Fruit fly (Drosophila melanogaster) whole organism, prepupa: ENCODE measurements around the gene Alg13.

Experiments
- CG10631 ChIP-seq: fragments of 200-800 bp; sonication (Bioruptor generic); optimal IDR thresholded peaks from 2 replicates; lab custom pipeline; 2016; ENCODE audit warnings: missing biosample characterization, missing genetic modification characterization
- CG10669 ChIP-seq: fragments of 200-800 bp; sonication (Bioruptor generic); optimal IDR thresholded peaks from 3 replicates; lab custom pipeline; 2018; ENCODE audit warnings: missing biosample characterization, mild to moderate bottlenecking, missing genetic modification characterization, moderate library complexity
- CG11294 ChIP-seq: fragments of 200-800 bp; sonication (Bioruptor generic); IDR thresholded peaks from 2 replicates; pipeline ENCODE4 v1.3.6; 2022; ENCODE audit warnings: missing biosample characterization, missing genetic modification characterization
- CG11762 ChIP-seq: fragments of 200-800 bp; sonication (Bioruptor generic); optimal IDR thresholded peaks from 3 replicates; lab custom pipeline; 2016; ENCODE audit warnings: missing biosample characterization, missing genetic modification characterization; ENCODE audit not compliant: insufficient read depth
- CG15336 ChIP-seq: fragments of 200-800 bp; sonication (Bioruptor generic); IDR thresholded peaks from 2 replicates; pipeline ENCODE4 v1.3.6; 2022; ENCODE audit warnings: missing biosample characterization, missing genetic modification characterization
- CG1621 ChIP-seq: fragments of 200-800 bp; sonication (Bioruptor generic); optimal IDR thresholded peaks from 3 replicates; lab custom pipeline; 2018; ENCODE audit warnings: missing biosample characterization, mild to moderate bottlenecking, missing genetic modification characterization
- CG16779 ChIP-seq: fragments of 200-800 bp; sonication (Bioruptor generic); optimal IDR thresholded peaks from 3 replicates; lab custom pipeline; 2017; ENCODE audit warnings: missing biosample characterization, mild to moderate bottlenecking, missing genetic modification characterization
- CG31627 ChIP-seq: fragments of 200-800 bp; sonication (Bioruptor generic); optimal IDR thresholded peaks from 3 replicates; lab custom pipeline; 2016; ENCODE audit warnings: missing biosample characterization, missing genetic modification characterization
- CG32006 ChIP-seq: fragments of 200-800 bp; sonication (Bioruptor generic); optimal IDR thresholded peaks from 3 replicates; lab custom pipeline; 2017; ENCODE audit warnings: missing biosample characterization, mild to moderate bottlenecking, missing genetic modification characterization
- CG4318 ChIP-seq: fragments of 200-800 bp; sonication (Bioruptor generic); optimal IDR thresholded peaks from 3 replicates; lab custom pipeline; 2017; ENCODE audit warnings: missing biosample characterization, mild to moderate bottlenecking, missing genetic modification characterization
- CG6163 ChIP-seq: fragments of 200-800 bp; sonication (Bioruptor generic); IDR thresholded peaks from 3 replicates; pipeline ENCODE4 v1.3.6; 2022; ENCODE audit warnings: missing biosample characterization, missing genetic modification characterization
- CG6276 ChIP-seq: fragments of 200-800 bp; sonication (Bioruptor generic); optimal IDR thresholded peaks from 2 replicates; lab custom pipeline; 2017; ENCODE audit warnings: missing biosample characterization, mild to moderate bottlenecking, missing genetic modification characterization
- CG6792 ChIP-seq: fragments of 200-800 bp; sonication (Bioruptor generic); optimal IDR thresholded peaks from 3 replicates; lab custom pipeline; 2016; ENCODE audit warnings: missing biosample characterization, missing genetic modification characterization
- CG6808 ChIP-seq: fragments of 200-800 bp; sonication (Bioruptor generic); optimal IDR thresholded peaks from 3 replicates; lab custom pipeline; 2017; ENCODE audit warnings: missing biosample characterization, missing genetic modification characterization, mild to moderate bottlenecking, moderate library complexity, missing genetic modification reagents
- CG6854 ChIP-seq: fragments of 200-800 bp; sonication (Bioruptor generic); optimal IDR thresholded peaks from 2 replicates; lab custom pipeline; 2017; ENCODE audit warnings: missing biosample characterization, mild to moderate bottlenecking, missing genetic modification characterization
- CG8119 ChIP-seq: fragments of 200-800 bp; sonication (Bioruptor generic); IDR thresholded peaks from 3 replicates; pipeline ENCODE4 v1.3.6; 2022; ENCODE audit warnings: missing biosample characterization, missing genetic modification characterization
- CG8319 ChIP-seq: fragments of 200-800 bp; sonication (Bioruptor generic); optimal IDR thresholded peaks from 3 replicates; lab custom pipeline; 2016; ENCODE audit warnings: missing biosample characterization, missing genetic modification characterization
- CG8632 ChIP-seq: fragments of 200-800 bp; sonication (Bioruptor generic); optimal IDR thresholded peaks from 3 replicates; lab custom pipeline; 2016; ENCODE audit warnings: missing biosample characterization, missing genetic modification characterization
- CG9139 ChIP-seq: fragments of 200-800 bp; sonication (Bioruptor generic); optimal IDR thresholded peaks from 3 replicates; lab custom pipeline; 2017; ENCODE audit warnings: missing biosample characterization, mild to moderate bottlenecking, missing genetic modification characterization
- Eip78C ChIP-seq: fragments of 200-800 bp; sonication (Bioruptor generic); peaks from one replicate; lab custom pipeline; 2016; ENCODE audit warnings: missing biosample characterization, missing genetic modification characterization
- Eip93F ChIP-seq: fragments of 200-800 bp; sonication (Bioruptor generic); optimal IDR thresholded peaks from 2 replicates; lab custom pipeline; 2016; ENCODE audit warnings: missing biosample characterization, mild to moderate bottlenecking, missing genetic modification characterization
- Ets21C ChIP-seq: fragments of 200-800 bp; sonication (Bioruptor generic); optimal IDR thresholded peaks from 3 replicates; lab custom pipeline; 2016; ENCODE audit warnings: missing biosample characterization, missing genetic modification characterization
- Ets96B ChIP-seq: fragments of 200-800 bp; optimal IDR thresholded peaks from 2 replicates; lab custom pipeline; 2019; ENCODE audit warnings: missing biosample characterization, mild to moderate bottlenecking, missing genetic modification characterization, moderate library complexity
- Hr38 ChIP-seq: sonication (Bioruptor generic); optimal IDR thresholded peaks from 2 replicates; lab custom pipeline; 2016; ENCODE audit warnings: missing biosample characterization, missing genetic modification characterization
- Hr39 ChIP-seq: fragments of 200-800 bp; sonication (Bioruptor generic); optimal IDR thresholded peaks from 2 replicates; lab custom pipeline; 2016; ENCODE audit warnings: missing biosample characterization, missing genetic modification characterization
- Hr4 ChIP-seq: fragments of 200-800 bp; sonication (Bioruptor generic); optimal IDR thresholded peaks from 3 replicates; lab custom pipeline; 2016; ENCODE audit warnings: missing biosample characterization, missing genetic modification characterization
- Lpt ChIP-seq: fragments of 200-800 bp; sonication (Bioruptor generic); optimal IDR thresholded peaks from 3 replicates; lab custom pipeline; 2016; ENCODE audit warnings: missing biosample characterization, missing genetic modification characterization
- Met ChIP-seq: fragments of 200-800 bp; sonication (Bioruptor generic); optimal IDR thresholded peaks from 3 replicates; lab custom pipeline; 2016; ENCODE audit warnings: missing biosample characterization, missing genetic modification characterization
- OdsH ChIP-seq: fragments of 200-800 bp; sonication (Bioruptor generic); optimal IDR thresholded peaks from 3 replicates; lab custom pipeline; 2016; ENCODE audit warnings: missing biosample characterization, missing genetic modification characterization
- Smox ChIP-seq: fragments of 200-800 bp; sonication (Bioruptor generic); optimal IDR thresholded peaks from 3 replicates; lab custom pipeline; 2016; ENCODE audit warnings: missing biosample characterization, missing genetic modification characterization
- Sox14 ChIP-seq: fragments of 200-800 bp; sonication (Bioruptor generic); optimal IDR thresholded peaks from 3 replicates; lab custom pipeline; 2016; ENCODE audit warnings: missing biosample characterization, missing genetic modification characterization
- achi ChIP-seq: fragments of 200-800 bp; sonication (Bioruptor generic); optimal IDR thresholded peaks from 3 replicates; lab custom pipeline; 2016; ENCODE audit warnings: missing biosample characterization, missing genetic modification characterization
- acj6 ChIP-seq: fragments of 200-800 bp; sonication (Bioruptor generic); optimal IDR thresholded peaks from 3 replicates; lab custom pipeline; 2016; ENCODE audit warnings: missing biosample characterization, missing genetic modification characterization
- cyc ChIP-seq: fragments of 200-800 bp; sonication (Bioruptor generic); optimal IDR thresholded peaks from 3 replicates; lab custom pipeline; 2016; ENCODE audit warnings: missing biosample characterization, missing genetic modification characterization
- dac ChIP-seq: fragments of 200-800 bp; sonication (Bioruptor generic); optimal IDR thresholded peaks from 2 replicates; lab custom pipeline; 2017; ENCODE audit warnings: missing biosample characterization, mild to moderate bottlenecking, missing genetic modification characterization
- dsx ChIP-seq: fragments of 200-800 bp; optimal IDR thresholded peaks from 3 replicates; lab custom pipeline; 2019; ENCODE audit warnings: missing biosample characterization, mild to moderate bottlenecking, missing genetic modification characterization, moderate library complexity; ENCODE audit not compliant: poor library complexity, severe bottlenecking
- esn ChIP-seq: fragments of 200-800 bp; sonication (Bioruptor generic); optimal IDR thresholded peaks from 2 replicates; lab custom pipeline; 2016; ENCODE audit warnings: missing biosample characterization, mild to moderate bottlenecking, missing genetic modification characterization, moderate library complexity
- fd59A ChIP-seq: fragments of 200-800 bp; sonication (Bioruptor generic); optimal IDR thresholded peaks from 2 replicates; lab custom pipeline; 2017; ENCODE audit warnings: missing biosample characterization, mild to moderate bottlenecking, missing genetic modification characterization, missing genetic modification reagents
- fd85E ChIP-seq: fragments of 200-800 bp; sonication (Bioruptor generic); optimal IDR thresholded peaks from 3 replicates; lab custom pipeline; 2016; ENCODE audit warnings: missing biosample characterization, missing genetic modification characterization
- fkh ChIP-seq: fragments of 200-800 bp; sonication (Bioruptor generic); optimal IDR thresholded peaks from 3 replicates; lab custom pipeline; 2017; ENCODE audit warnings: missing biosample characterization, mild to moderate bottlenecking, missing genetic modification characterization, moderate library complexity
- lz ChIP-seq: fragments of 200-800 bp; sonication (Bioruptor generic); optimal IDR thresholded peaks from 3 replicates; lab custom pipeline; 2016; ENCODE audit warnings: missing biosample characterization, missing genetic modification characterization
- net ChIP-seq: fragments of 200-800 bp; sonication (Bioruptor generic); optimal IDR thresholded peaks from 3 replicates; lab custom pipeline; 2016; ENCODE audit warnings: missing biosample characterization, missing genetic modification characterization
- pdm3 ChIP-seq: fragments of 200-800 bp; sonication (Bioruptor generic); optimal IDR thresholded peaks from 3 replicates; lab custom pipeline; 2016; ENCODE audit warnings: missing biosample characterization, missing genetic modification characterization
- salr ChIP-seq, 2 experiments: fragments of 200-800 bp; sonication (Bioruptor generic); optimal IDR thresholded peaks; 3 replicates each; lab custom pipeline; 2016 to 2018; ENCODE audit warnings: missing biosample characterization in 2 of 2, missing genetic modification characterization in 2 of 2, mild to moderate bottlenecking in 1 of 2
- ss ChIP-seq, 2 experiments: fragments of 200-800 bp; sonication (Bioruptor generic); optimal IDR thresholded peaks; 2 replicates in 1 of 2; 3 replicates in 1 of 2; lab custom pipeline; 2017 to 2018; ENCODE audit warnings: mild to moderate bottlenecking in 2 of 2, missing biosample characterization in 2 of 2, missing genetic modification characterization in 2 of 2, moderate library complexity in 1 of 2
- svp ChIP-seq: fragments of 200-800 bp; sonication (Bioruptor generic); peaks from one replicate; lab custom pipeline; 2016; ENCODE audit warnings: missing biosample characterization, missing genetic modification characterization
- topi ChIP-seq: fragments of 200-800 bp; sonication (Bioruptor generic); optimal IDR thresholded peaks from 3 replicates; lab custom pipeline; 2016; ENCODE audit warnings: missing biosample characterization, missing genetic modification characterization
- vri ChIP-seq: fragments of 200-800 bp; sonication (Bioruptor generic); optimal IDR thresholded peaks from 3 replicates; lab custom pipeline; 2016; ENCODE audit warnings: missing biosample characterization, mild to moderate bottlenecking, missing genetic modification characterization

Alg13 gene

dm6 chr3R:29094152-29094551 is 44.2 kb downstream of the Alg13 start (continued):
- TF ChIP-seq svp (GFP tag; lab: Kevin White, UChicago) (no peak), fd85E (GFP tag; lab: Kevin White, UChicago) (no peak), Sox14 (GFP tag; lab: Kevin White, UChicago) (peak; percentile 71), achi (GFP tag; lab: Kevin White, UChicago) (peak; percentile 68), CG10631 (GFP tag; lab: Kevin White, UChicago) (peak; percentile 69), CG8119 (GFP tag; lab: Robert Waterston, UW) (peak; percentile 66), dac (GFP tag; lab: Kevin White, UChicago) (no peak), CG8319 (GFP tag; lab: Kevin White, UChicago) (peak; percentile 22), CG1621 (peak; percentile 65), CG6276 (peak; percentile 57), Hr38 (no peak), Hr4 (no peak), Met (GFP tag; lab: Kevin White, UChicago) (no peak), Eip78C (GFP tag; lab: Kevin White, UChicago) (peak; percentile 88), net (GFP tag; lab: Kevin White, UChicago) (peak; percentile 44), Lpt (peak; percentile 51), CG6163 (GFP tag; lab: Robert Waterston, UW) (peak; percentile 67), pdm3 (GFP tag; lab: Kevin White, UChicago) (peak; percentile 47)

DNA sequence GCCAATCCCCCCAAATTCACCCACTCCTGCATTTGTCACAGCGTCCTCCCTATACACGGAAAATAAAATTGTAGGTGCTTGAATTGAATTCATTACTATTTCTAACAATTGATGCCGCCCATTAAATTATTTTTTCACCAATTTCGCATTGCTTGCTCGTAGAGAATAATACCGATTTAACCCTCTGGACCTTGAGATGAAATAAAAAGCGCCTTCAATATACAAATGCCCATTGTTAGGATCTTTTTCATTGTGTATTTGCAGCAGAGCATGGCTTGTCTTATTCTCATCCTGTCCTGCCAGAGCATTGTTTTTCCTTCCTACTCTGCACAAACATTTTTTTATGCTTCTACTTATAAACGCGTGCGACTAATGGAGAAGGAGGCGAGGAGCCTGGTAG is 46.8 kb downstream of the Alg13 start:
- TF ChIP-seq dac (GFP tag; lab: Kevin White, UChicago) (no peak), CG6854 (GFP tag; lab: Kevin White, UChicago) (no peak), salr (GFP tag; optimal IDR thresholded peaks at IDR 0.05; lab: Kevin White, UChicago) (peak; percentile 4 to 31), CG4318 (GFP tag; lab: Kevin White, UChicago) (peak; percentile 3), Hr39 (peak; percentile 31), lz (GFP tag; lab: Kevin White, UChicago) (peak; percentile 32), CG11762 (GFP tag; lab: Kevin White, UChicago) (no peak), net (GFP tag; lab: Kevin White, UChicago) (peak; percentile 4), fd59A (GFP tag; lab: Kevin White, UChicago) (peak; percentile 60), CG6808 (GFP tag; lab: Kevin White, UChicago) (peak; percentile 60), Lpt (no peak), Ets21C (GFP tag; lab: Kevin White, UChicago) (peak; percentile 5), Eip93F (GFP tag; lab: Kevin White, UChicago) (no peak), acj6 (GFP tag; lab: Kevin White, UChicago) (peak; percentile 41), CG10631 (GFP tag; lab: Kevin White, UChicago) (peak; percentile 69), Eip78C (GFP tag; lab: Kevin White, UChicago) (peak; percentile 81), CG16779 (tag; lab: Kevin White, UChicago) (no peak), fd85E (GFP tag; lab: Kevin White, UChicago) (no peak), CG9139 (GFP tag; lab: Kevin White, UChicago) (peak; percentile 4), CG6792 (GFP tag; lab: Kevin White, UChicago) (peak; percentile 31), CG10669 (GFP tag; lab: Kevin White, UChicago) (peak; percentile 59), CG8119 (GFP tag; lab: Robert Waterston, UW) (peak; percentile 31; the same call in 1 of the 3 replicates), Smox (GFP tag; lab: Kevin White, UChicago) (peak; percentile 2), CG6276 (no peak), vri (no peak), cyc (GFP tag; lab: Kevin White, UChicago) (peak; percentile 21), dsx (peak; percentile 49), CG1621 (peak; percentile 31), ss (GFP tag; optimal IDR thresholded peaks at IDR 0.05; lab: Kevin White, UChicago) (peak; percentile 27 to 52), CG15336 (GFP tag; lab: Robert Waterston, UW) (0 out of 2 replicates have a peak, but pooled peaks have one; percentile 13), Ets96B (tag; lab: Kevin White, UChicago) (peak; percentile 73), OdsH (peak; percentile 38), Hr38 (no peak), fkh (GFP tag; lab: Kevin White, UChicago) (no peak), achi (GFP tag; lab: Kevin White, UChicago) (peak; percentile 59), Sox14 (GFP tag; lab: Kevin White, UChicago) (peak; percentile 38), CG11294 (GFP tag; lab: Robert Waterston, UW) (no peak), topi (peak; percentile 33), CG32006 (GFP tag; lab: Kevin White, UChicago) (peak; percentile 41), CG8632 (GFP tag; lab: Kevin White, UChicago) (peak; percentile 18), esn (GFP tag; lab: Kevin White, UChicago) (peak; percentile 31), Hr4 (peak; percentile 14), CG31627 (GFP tag; lab: Kevin White, UChicago) (peak; percentile 27), CG6163 (GFP tag; lab: Robert Waterston, UW) (peak; percentile 50; the same call in 2 of the 3 replicates)
